In genomic region chr3R:24585042-24585698, dm6 we compare ENCODE assay signal across 1 fruit fly cellular context.
TF ChIP-seq lines count a peak whose summit lies in the region.

CG13625 (minus strand) TSS chr3R:24585160.
mld (plus strand) TSS chr3R:24585653.

TF ChIP-seq in whole organism, embryonic, 481 proteins besides CTCF, POLR2A, EP300 and RAD21 (continued from another document):
- TF ChIP-seq NFAT (GFP tag; IDR thresholded peaks at IDR 0.05; lab: Robert Waterston, UW) (no peak), sd (tag; optimal IDR thresholded peaks at IDR 0.05; lab: Kevin White, UChicago) (peak; percentile 40), ato (GFP tag; IDR thresholded peaks at IDR 0.05; lab: Robert Waterston, UW; ENCODE audit: partially characterized antibody) (no peak), YL-1 (GFP tag; optimal IDR thresholded peaks at IDR 0.05; lab: Kevin White, UChicago) (peak; percentile 33), hbn (GFP tag; IDR thresholded peaks at IDR 0.05; lab: Robert Waterston, UW; ENCODE audit: partially characterized antibody) (no peak), lola (GFP tag; optimal IDR thresholded peaks at IDR 0.05; lab: Kevin White, UChicago) (no peak), CG7357 (GFP tag; IDR thresholded peaks at IDR 0.05; lab: Robert Waterston, UW) (no peak), Pdp1 (GFP tag; optimal IDR thresholded peaks at IDR 0.05; lab: Kevin White, UChicago) (peak; percentile 12 to 42), CG16779 (GFP tag; IDR thresholded peaks at IDR 0.05; lab: Robert Waterston, UW) (no peak), her (GFP tag; optimal IDR thresholded peaks at IDR 0.05; lab: Kevin White, UChicago) (no peak), bigmax (GFP tag; optimal IDR thresholded peaks at IDR 0.05; lab: Kevin White, UChicago) (no peak), Awh (GFP tag; IDR thresholded peaks at IDR 0.05; lab: Robert Waterston, UW) (no peak), psq (GFP tag; optimal IDR thresholded peaks at IDR 0.05; lab: Kevin White, UChicago) (no peak), CG5245 (GFP tag; optimal IDR thresholded peaks at IDR 0.05; lab: Kevin White, UChicago) (no peak), CG33213 (GFP tag; optimal IDR thresholded peaks at IDR 0.05; lab: Kevin White, UChicago) (no peak), Hr78 (GFP tag; optimal IDR thresholded peaks at IDR 0.05; lab: Kevin White, UChicago) (no peak), Trl (optimal IDR thresholded peaks at IDR 0.05; lab: Kevin White, UChicago) (no peak), Trl (GFP tag; optimal IDR thresholded peaks at IDR 0.05; lab: Kevin White, UChicago) (no peak), CG9932 (GFP tag; IDR thresholded peaks at IDR 0.05; lab: Robert Waterston, UW) (no peak), ac (GFP tag; optimal IDR thresholded peaks at IDR 0.05; lab: Kevin White, UChicago) (no peak), MESR4 (GFP tag; optimal IDR thresholded peaks at IDR 0.05; lab: Kevin White, UChicago) (peak; percentile 28), vvl (GFP tag; IDR thresholded peaks at IDR 0.05; lab: Robert Waterston, UW) (no peak), CG13624 (GFP tag; optimal IDR thresholded peaks at IDR 0.05; lab: Kevin White, UChicago) (peak; percentile 27), CG14710 (tag; optimal IDR thresholded peaks at IDR 0.05; lab: Kevin White, UChicago) (peak; percentile 58), CG10462 (GFP tag; optimal IDR thresholded peaks at IDR 0.05; lab: Kevin White, UChicago) (no peak), CG2120 (GFP tag; optimal IDR thresholded peaks at IDR 0.05; lab: Kevin White, UChicago) (peak; percentile 27), MBD-R2 (GFP tag; IDR thresholded peaks at IDR 0.05; lab: Robert Waterston, UW) (no peak), Lim3 (GFP tag; IDR thresholded peaks at IDR 0.05; lab: Robert Waterston, UW) (no peak), Antp (GFP tag; optimal IDR thresholded peaks at IDR 0.05; lab: Kevin White, UChicago) (peak; percentile 37), shn (GFP tag; optimal IDR thresholded peaks at IDR 0.05; lab: Kevin White, UChicago) (peak; percentile 7), ttk (GFP tag; IDR thresholded peaks at IDR 0.05; lab: Robert Waterston, UW) (no peak), CG9437 (GFP tag; optimal IDR thresholded peaks at IDR 0.05; lab: Kevin White, UChicago) (peak; percentile 71), CG9817 (tag; optimal IDR thresholded peaks at IDR 0.05; lab: Kevin White, UChicago) (no peak), CoRest (tag; optimal IDR thresholded peaks at IDR 0.05; lab: Kevin White, UChicago) (peak; percentile 57), CG33557 (GFP tag; optimal IDR thresholded peaks at IDR 0.05; lab: Kevin White, UChicago) (no peak), CG5180 (GFP tag; optimal IDR thresholded peaks at IDR 0.05; lab: Kevin White, UChicago) (no peak), amos (GFP tag; IDR thresholded peaks at IDR 0.05; lab: Robert Waterston, UW; ENCODE audit: partially characterized antibody) (no peak), tin (GFP tag; optimal IDR thresholded peaks at IDR 0.05; lab: Kevin White, UChicago) (peak; percentile 26), NfI (GFP tag; optimal IDR thresholded peaks at IDR 0.05; lab: Kevin White, UChicago) (peak; percentile 36), Mes4 (GFP tag; optimal IDR thresholded peaks at IDR 0.05; lab: Kevin White, UChicago) (no peak), CG12155 (GFP tag; optimal IDR thresholded peaks at IDR 0.05; lab: Kevin White, UChicago) (no peak)
